Fruit fly (Drosophila melanogaster): ENCODE measurements around the gene CG8312.

- TF ChIP-seq rgr (GFP tag; optimal IDR thresholded peaks at IDR 0.05) (peak; percentile 51), h (GFP tag; optimal IDR thresholded peaks at IDR 0.05) (peak; percentile 75), N (GFP tag; optimal IDR thresholded peaks at IDR 0.05) (no peak), br (GFP tag; optimal IDR thresholded peaks at IDR 0.05) (no peak), woc (GFP tag; optimal IDR thresholded peaks at IDR 0.05) (peak; percentile 90), OdsH (GFP tag; optimal IDR thresholded peaks at IDR 0.05) (peak; percentile 66)
Observed at dm6 chr3R:9563240-9563992, 27.7 kb upstream of the CG8312 start, which contains the start of the genes CG9393 and Vps45.

Measured in whole organism, wandering third instar larva.